Worm (Caenorhabditis elegans): ENCODE measurements around the gene elo-1.

ce11 chrIV:9534342-9534741 lies 8.2 kb downstream of the elo-1 start:
- TF ChIP-seq dao-5 (tag; optimal IDR thresholded peaks at IDR 0.05), result no peak
- TF ChIP-seq W03F9.2 (tag; optimal IDR thresholded peaks at IDR 0.05), result no peak
